Fruit fly (Drosophila melanogaster): ENCODE results near the gene CG15760.
A peak's percentile ranks its signal among the peaks of the same experiment; 100 is the strongest.

The CG15760 gene

DNA sequence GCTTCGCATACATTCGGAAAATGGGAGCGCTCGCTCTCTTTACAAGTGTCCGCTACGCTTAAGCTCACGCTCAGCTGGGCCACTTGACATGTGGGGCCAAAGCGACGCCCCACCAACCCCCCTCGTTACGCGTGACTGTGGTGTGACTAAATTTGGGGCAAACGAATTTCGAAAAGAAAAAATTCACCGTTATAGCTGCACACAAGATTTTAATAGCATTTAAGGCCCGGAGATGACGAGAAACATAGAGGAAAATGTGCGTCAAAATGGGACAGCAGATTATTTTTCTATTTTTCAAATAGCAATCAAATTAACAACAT is 28.8 kb upstream of the CG15760 start:
- no peak for TF ChIP-seq noc (tag; optimal IDR thresholded peaks at IDR 0.05)

DNA sequence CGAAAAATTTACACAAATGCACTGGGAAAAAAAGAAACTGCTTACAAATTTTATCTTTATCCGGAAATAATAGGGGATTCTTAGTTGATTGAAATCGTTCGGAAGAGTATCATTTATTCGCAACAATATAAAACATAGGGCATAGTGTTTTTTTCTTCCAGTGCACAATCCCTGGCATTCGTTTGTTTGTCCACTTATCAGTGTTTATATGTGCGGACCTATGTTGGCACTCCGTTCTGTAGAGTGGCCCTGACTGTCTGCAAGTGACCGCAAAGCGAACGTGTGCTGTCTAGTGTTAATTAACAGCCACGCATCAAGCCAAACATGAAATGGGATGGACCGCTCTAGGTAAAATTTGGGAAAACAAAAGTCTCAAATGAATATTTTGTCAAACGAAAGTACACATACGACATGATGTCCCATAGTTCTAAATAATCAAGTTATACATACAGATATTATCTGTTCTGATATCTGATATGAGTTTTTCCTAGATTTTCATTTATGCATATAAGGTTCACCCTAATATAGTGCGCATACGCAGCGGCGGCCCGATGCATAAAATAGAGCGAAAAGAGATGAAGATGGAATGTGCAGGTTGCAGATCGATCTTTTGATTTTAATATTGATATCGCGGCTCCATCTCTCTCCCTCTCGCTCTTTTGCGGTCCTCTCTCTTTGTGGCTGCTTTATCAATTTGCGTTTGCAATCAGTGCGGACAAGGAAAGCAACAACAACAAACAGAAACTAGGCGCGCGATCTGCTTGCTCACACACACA is 28.2 kb upstream of the CG15760 start:
- TF ChIP-seq noc (tag; optimal IDR thresholded peaks at IDR 0.05): peak; percentile 93

DNA sequence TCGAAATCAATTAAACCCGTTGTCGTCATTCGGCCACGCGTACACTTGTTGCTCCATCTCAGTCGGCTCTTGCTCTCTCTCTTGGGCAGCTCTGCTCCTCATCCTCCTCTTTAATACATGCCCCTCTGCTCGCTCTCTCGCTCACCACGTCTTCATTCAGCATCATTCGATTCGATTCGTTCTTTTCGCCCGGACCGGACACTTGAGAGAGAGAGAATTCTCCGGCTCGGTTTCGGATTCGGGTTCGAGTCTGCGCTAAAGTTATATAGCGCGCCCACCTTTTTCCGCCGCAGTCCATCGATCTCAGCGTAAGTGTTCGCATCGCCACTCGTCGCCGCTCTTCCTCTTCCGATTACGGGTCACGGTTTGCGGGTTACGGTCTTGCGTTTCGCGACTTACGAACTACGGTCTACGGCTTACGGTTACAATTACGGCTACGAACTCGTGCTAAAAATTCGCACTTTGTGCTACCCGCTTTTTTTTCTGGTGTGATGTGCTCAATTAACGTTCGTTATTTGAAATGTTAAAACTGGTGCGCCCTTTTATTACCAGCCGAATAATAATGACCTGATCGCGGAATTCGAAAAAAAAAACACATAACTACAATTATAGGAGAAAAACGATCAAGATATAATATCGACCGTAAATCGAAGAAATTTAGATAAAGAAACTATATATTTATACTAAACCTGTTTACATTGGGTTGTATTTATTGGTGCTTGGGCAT is 27.4 kb upstream of the CG15760 start:
- TF ChIP-seq noc (tag; optimal IDR thresholded peaks at IDR 0.05): no peak

DNA sequence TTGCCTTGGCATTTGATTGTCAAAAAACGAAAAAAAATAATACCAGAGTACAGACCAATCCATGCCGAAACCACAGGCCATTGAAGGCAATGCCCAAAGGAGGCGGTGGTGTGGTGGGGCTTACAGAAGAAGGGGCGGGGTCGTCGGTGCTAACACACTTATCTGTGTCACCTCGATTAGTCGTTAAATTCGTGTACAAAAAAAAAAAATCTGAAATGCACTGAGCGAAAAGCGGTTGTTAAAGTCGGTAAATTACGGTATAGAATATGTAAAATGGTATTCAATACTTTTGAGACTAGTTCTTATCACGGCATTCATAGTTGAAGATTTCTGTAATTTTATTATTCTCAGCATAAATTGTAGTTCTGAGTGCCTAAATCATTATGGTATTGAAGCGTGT is 25.5 kb upstream of the CG15760 start:
- TF ChIP-seq noc (tag; optimal IDR thresholded peaks at IDR 0.05): no peak

DNA sequence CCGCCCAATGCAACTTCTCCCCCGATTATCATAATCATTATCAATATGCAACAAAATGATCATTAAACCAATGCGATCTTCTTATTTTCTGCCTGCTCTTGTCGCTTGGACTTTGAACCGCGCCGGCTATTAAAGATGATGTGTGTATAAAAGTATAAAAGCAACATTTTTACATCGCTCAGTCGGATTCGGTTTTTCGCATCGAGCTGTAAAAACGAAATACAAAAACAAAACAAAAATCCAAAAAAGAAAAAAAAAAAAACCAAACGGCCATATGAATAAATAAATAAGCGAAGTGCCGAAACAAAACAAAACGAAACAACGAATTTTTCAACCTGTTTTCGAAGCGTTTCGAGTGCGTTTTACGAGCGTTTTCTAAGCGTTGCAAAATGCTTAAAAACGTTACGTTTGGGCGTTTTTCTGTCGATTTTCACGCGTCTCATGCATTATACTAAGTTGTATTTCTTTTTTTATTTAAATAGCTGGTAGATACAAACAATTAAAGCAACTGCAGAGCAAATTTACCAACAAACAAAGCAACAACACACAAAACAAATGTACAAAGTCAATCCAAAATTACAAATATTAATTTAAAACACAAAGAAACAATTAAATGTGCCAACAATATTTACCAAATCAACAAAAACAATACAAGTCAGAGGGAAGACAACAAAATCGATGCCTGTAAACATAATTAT is 24.7 kb upstream of the CG15760 start:
- no peak for TF ChIP-seq noc (tag; optimal IDR thresholded peaks at IDR 0.05)

DNA sequence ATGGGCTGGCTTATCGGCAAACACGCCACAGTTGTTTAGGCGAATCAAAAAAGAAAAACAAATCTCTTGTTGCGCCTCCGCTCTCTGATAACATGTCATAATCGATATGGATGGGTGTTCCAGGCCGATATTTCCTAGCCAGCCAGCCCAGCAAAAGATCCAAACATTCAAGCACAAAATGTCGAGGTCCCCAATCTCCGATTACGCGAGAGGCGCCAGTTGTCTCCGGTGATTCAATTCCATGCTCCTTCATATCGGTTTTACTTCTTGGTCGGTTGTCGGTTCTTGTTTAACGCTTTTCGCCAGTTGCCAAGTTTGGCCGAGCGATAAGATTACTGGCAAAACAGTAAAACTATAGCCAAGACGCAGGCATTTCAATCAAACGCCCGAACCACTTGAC is 23.3 kb upstream of the CG15760 start:
- no peak for TF ChIP-seq noc (tag; optimal IDR thresholded peaks at IDR 0.05)

DNA sequence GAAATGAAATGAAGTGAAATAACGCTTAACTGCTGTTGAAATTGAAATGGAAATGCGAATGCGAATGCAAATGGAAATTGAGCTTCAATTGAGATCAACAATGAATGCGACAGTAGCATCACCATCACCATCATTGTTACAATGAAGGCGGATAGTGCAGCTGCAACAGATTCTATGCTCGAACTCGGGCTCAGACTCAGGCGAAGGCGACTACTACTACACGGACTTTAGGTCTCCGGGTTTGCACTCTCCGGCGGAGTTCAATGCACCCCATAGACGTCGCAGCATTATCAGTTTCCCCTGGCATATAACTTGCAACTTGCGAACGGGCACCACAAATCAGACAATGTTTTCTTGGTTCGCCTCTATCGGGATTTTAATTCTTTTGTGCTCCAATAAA is 20.7 kb upstream of the CG15760 start:
- TF ChIP-seq noc (tag; optimal IDR thresholded peaks at IDR 0.05): no peak

DNA sequence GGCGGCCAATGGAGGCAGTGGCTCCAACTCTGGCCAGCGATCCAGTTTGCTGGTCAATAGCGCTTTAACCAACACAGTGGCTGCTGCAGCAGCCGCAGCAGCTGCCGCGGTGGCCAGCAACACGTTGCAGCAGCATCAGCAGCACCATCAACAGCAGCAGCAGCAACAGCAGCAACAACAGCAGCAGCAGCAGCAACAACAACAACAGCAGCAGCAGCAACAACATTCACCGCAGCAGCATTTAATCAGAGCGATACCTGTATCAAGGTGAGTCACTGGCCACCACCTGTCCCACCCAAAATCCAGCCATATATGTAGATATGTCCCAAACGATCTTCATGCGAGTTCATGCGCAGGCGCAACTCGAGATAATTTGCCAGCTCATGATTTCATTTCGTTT is 19.7 kb upstream of the CG15760 start:
- no peak for TF ChIP-seq noc (tag; optimal IDR thresholded peaks at IDR 0.05)

DNA sequence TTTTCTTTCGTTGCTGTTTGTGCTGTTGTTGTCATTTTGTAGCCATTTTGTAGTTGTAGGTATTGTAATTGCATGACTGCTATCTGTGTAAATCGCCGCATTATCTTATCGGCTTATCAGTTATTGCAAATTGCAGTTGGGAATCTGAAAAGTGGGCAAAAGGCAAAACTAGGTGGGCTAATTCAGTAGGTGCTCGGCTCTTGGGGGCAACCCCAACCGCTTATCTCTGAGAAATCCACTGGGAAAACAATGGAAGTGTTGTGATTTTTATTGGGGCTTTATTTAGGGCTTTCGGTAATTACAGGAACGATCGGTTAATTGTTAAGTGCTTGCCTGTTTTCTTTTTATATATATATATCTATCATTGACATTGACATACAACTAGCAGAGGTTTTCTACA is 18.3 kb upstream of the CG15760 start:
- no peak for TF ChIP-seq noc (tag; optimal IDR thresholded peaks at IDR 0.05)

DNA sequence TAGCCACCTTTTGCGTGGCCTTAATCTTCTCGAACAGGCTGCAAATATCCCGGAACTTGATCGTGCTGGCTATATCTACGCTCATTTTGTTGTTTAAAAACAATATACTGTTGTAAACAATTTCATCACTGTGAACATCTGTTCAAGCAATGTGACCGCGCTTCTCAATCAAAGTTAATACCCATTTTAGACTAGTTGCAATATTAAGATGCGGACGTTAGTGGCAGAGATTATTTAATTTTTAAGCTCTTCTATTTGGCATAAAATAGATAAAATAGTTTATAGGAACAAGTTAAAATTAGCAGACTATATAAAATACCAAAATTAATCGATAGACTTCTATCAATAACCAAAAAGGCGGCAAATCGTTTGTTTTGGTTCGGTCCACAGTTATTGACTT is 1.8 kb upstream of the CG15760 start, which contains the start of the genes DNAlig4 and CG11164:
DNAlig4 (minus strand) TSS at position 156 of the 400 bp plus-strand sequence.
CG11164 (plus strand) TSS at position 359 of the 400 bp plus-strand sequence.
- TF ChIP-seq noc (tag; optimal IDR thresholded peaks at IDR 0.05): no peak

DNA sequence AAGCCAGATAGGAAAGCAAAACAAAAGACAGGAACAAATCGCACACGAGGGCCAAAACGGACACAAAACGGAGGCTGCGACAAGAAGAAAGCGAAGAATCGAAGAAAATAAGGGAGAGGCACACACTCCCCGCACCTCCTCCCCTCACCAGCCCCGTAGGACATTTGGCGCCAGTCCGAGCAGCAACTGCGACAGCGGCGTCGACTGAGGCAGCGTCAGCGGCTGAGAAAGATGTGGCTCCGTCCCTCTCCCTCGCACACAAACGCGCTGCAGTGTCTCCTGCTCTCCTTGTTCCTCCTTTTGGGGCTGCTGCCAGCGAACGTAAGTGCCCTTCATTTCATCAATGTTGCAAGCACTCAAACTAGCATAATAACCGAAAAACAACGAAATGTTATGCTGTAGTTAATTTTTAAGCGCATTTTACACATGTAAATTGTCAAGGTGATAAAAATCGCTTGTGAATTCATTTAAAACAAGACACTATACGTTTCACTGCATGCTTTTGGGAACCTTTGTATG is 889 bp downstream of the CG15760 start:
- no peak for TF ChIP-seq noc (tag; optimal IDR thresholded peaks at IDR 0.05)

DNA sequence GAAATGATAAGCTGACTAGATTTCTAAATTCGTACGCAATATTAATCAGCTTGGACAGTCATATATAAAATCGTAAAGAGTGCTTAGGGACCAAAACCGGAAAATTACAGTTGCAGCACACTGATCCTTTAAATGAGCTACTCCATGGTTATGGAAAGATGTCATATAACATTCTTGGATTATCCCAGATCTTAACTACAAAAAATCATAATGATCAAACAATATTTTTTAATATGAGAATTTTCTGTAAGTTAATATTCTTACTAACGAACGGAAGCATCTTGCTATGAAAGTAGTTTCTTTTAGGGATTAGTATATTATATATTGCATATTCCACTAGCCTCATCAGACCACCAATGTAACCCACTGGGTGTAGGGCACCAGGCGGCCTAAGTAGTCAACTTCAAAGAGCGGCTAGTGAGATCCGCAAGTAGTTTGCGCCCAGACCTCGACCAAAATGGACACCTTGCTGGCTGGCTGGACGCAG is 7.0 kb downstream of the CG15760 start, which contains the start of gene CG11162:
CG11162 (plus strand) TSS at position 437 of the 487 bp plus-strand sequence.
- TF ChIP-seq noc (tag; optimal IDR thresholded peaks at IDR 0.05): peak; percentile 97

DNA sequence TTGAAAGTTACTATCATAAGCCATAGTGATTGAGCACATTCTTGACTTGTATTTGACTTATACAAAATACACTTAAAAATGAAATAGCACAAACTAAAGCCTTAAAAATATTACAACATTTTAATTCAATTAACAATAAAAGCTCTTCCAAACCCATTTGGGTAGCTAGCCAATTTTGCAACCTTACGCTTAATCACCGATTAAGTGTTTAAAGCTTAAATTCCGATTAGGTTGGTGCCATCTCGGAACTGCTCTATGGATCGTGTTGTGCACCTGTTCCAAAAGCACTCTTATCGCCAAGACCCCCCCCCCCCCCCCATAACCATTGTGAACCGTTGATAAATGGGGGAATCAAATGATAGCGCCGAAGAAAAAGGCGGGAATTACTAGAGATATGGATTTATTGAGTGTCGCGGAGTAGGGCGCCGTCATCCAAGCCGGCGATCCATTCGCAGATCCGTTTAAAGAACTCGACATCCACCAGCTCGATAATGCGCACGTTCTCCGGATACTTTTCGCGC is 8.5 kb downstream of the CG15760 start:
- peak; percentile 2 for TF ChIP-seq noc (tag; optimal IDR thresholded peaks at IDR 0.05)

DNA sequence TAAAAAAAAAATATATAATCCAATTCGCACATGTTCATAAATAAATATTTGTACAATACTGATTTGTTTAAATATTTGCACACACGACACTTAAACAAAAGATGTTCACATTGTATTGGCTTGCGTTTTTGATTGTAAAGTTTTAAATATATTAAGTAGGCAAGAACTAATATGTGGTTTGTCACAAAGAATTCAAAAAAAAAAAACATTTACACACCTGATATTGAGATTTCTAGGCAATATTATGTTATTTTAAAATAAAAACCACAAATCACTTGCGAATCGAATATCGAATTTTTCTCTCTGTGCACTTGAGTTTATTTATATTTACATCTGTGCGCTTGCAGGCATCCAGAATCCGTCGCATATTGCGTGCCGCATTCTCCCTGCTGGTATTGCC is 10.1 kb downstream of the CG15760 start:
- peak; percentile 59 for TF ChIP-seq noc (tag; optimal IDR thresholded peaks at IDR 0.05)

DNA sequence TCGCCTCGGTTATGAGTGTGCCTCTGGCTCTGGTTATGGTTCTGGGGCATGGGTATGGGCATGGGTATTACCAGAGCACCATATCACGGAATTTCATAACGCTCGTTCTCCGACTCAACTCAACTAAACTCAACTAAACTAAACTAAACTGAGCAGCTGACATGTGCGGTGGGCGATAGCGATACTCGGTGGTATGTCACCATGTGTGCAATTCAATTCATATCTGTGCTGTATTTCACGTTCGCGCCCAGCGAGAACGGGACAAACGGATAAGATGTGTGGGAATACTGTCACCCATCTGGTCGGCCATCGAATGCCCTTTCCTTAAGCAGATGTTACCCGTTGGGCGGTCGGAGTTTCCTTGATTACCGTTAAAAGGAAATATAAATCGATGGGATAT is 10.8 kb downstream of the CG15760 start, which contains the start of gene CG12177:
CG12177 (minus strand) TSS at position 239 of the 400 bp plus-strand sequence.
- TF ChIP-seq noc (tag; optimal IDR thresholded peaks at IDR 0.05): peak; percentile 10

DNA sequence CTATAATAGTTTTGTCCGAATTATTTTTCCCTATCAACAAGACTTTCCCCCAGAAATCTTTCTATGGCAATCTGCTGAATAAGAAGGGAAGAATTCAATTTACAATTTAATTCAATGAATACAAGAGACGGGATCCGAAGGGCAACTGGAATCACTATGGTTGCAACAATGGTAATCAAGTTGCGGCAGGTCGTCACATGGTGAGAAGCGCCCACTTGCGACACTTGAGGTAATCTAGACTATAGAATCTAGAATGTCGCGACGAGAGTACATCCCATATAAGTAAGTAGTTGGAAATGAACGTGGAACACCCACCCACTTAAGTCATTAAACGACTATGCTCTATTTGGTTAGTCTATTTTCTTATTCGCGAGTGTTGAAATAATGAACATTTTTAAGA is 12.4 kb downstream of the CG15760 start:
- peak; percentile 14 for TF ChIP-seq noc (tag; optimal IDR thresholded peaks at IDR 0.05)
